Fruit fly (Drosophila melanogaster): Measurements from ENCODE around the gene Syx18.
A peak's percentile ranks its signal among the peaks of the same experiment; 100 is the strongest.

- TF ChIP-seq toe (GFP tag; optimal IDR thresholded peaks at IDR 0.05) = no peak
- TF ChIP-seq CG33017 (tag; optimal IDR thresholded peaks at IDR 0.05) = no peak
- no peak for TF ChIP-seq ovo (GFP tag; optimal IDR thresholded peaks at IDR 0.05)
- TF ChIP-seq CG5204 (GFP tag; optimal IDR thresholded peaks at IDR 0.05) = no peak
- peak; percentile 97 for TF ChIP-seq tj (GFP tag; optimal IDR thresholded peaks at IDR 0.05)
- peak; percentile 54 for TF ChIP-seq cic (GFP tag; optimal IDR thresholded peaks at IDR 0.05)
- TF ChIP-seq cnc (optimal IDR thresholded peaks at IDR 0.05) = no peak
- peak; percentile 89 for TF ChIP-seq kay (GFP tag; ENCODE audit: borderline replicate concordance)
- TF ChIP-seq Clk (GFP tag; optimal IDR thresholded peaks at IDR 0.05) = no peak
- TF ChIP-seq Mnt (GFP tag; optimal IDR thresholded peaks at IDR 0.05) = peak; percentile 26
- TF ChIP-seq CG7101 (tag; optimal IDR thresholded peaks at IDR 0.05) = no peak
- TF ChIP-seq Crg-1 (GFP tag; optimal IDR thresholded peaks at IDR 0.05) = no peak
Measured at dm6 chr3R:24575787-24576413, 49.5 kb downstream of the Syx18 start.

Measured in whole organism, adult.